Worm (Caenorhabditis elegans): Measurements from ENCODE around the gene C49C8.2.

DNA sequence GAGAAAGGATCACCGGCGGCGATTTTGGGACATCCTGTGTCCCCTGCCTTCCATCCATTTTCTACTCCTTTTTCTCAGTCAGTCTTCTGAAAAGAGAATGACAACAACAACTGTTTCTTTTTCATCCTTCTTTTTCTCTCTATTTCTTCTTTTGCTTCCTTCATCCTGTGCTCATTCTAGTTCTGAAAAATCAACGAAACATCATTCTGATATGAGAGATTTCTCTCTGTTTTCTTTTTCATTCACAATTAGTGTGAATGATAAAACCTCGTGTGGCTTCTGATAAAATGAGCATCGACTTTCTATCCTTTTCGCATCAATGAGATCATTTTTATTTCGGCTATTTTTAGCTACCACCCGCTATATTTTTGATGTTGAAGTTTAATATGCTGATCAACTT is 45.7 kb upstream of the C49C8.2 start:
- TF ChIP-seq ceh-45 (GFP tag; IDR thresholded peaks at IDR 0.05) (no peak), ama-1 (optimal IDR thresholded peaks at IDR 0.05) (no peak), elt-2 (tag; optimal IDR thresholded peaks at IDR 0.05) (no peak), pros-1 (tag; optimal IDR thresholded peaks at IDR 0.05) (no peak), nfya-1 (tag; optimal IDR thresholded peaks at IDR 0.05) (no peak), pqm-1 (tag; optimal IDR thresholded peaks at IDR 0.05) (no peak), lim-6 (tag; optimal IDR thresholded peaks at IDR 0.05) (no peak), dve-1 (tag; optimal IDR thresholded peaks at IDR 0.05) (no peak), ztf-16 (tag; optimal IDR thresholded peaks at IDR 0.05) (no peak), ceh-2 (tag; optimal IDR thresholded peaks at IDR 0.05) (no peak), eyg-1 (tag; optimal IDR thresholded peaks at IDR 0.05) (no peak), lin-11 (tag; optimal IDR thresholded peaks at IDR 0.05) (no peak)

Data from whole organism, late embryonic.